Worm (Caenorhabditis elegans) whole organism, dauer: ENCODE data around the gene T07C4.3.

ENCODE experiments used
- unc-62 ChIP-seq: sonication (generic microtip); optimal IDR thresholded peaks from 2 replicates; lab custom pipeline; 2017; ENCODE audit warnings: missing biosample characterization, missing genetic modification reagents, missing genetic modification characterization

The T07C4.3 gene

DNA sequence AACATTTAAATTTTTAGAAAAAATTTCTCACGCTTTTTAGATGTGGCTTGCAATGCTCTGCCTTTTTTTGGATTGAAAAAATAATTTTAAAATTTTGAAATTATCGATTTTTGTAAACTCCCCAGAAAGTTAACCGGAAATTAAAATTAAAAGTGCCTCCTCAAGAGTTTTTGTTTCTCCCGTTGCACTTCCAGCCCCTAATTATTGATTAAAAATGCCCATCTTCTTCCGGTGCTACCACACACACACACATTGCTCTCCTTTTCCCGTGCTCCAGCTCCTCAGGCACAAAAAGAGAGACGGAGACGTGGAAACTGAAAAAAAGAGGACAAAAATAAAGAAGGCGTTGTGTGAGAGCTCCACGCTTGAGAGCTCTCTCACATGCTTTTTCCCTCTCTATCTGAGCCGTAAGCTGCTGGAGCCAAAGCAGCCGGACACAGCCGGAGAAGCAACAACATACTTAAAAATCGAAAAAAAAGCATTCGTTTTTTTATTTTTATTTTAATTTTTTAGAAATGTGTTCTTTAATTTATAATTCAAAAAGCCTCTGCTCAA, 15.5 kb downstream of the T07C4.3 start:
- no peak for TF ChIP-seq unc-62 (GFP tag; lab: Kevin White, UChicago)

DNA sequence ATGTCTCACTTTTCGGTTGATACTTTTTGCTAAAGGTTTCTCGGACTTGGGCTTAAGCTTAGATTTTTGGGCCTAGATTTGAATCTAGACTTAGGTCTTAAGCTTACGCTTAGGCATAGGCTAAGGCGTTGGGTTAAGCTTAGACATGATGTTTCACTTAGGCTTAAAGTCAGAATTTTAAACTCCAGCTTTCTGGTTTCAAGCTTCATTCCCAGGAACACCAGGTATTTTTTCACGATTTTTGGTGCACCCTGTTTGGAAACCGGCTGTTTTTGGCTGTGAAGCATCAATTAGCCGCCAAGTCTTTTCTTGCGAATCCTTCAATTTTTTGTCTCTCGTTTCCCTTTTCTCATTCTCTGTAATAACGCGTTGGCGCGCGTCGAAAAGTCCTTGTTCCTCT, 21.9 kb downstream of the T07C4.3 start:
- TF ChIP-seq unc-62 (GFP tag; lab: Kevin White, UChicago) = no peak

DNA sequence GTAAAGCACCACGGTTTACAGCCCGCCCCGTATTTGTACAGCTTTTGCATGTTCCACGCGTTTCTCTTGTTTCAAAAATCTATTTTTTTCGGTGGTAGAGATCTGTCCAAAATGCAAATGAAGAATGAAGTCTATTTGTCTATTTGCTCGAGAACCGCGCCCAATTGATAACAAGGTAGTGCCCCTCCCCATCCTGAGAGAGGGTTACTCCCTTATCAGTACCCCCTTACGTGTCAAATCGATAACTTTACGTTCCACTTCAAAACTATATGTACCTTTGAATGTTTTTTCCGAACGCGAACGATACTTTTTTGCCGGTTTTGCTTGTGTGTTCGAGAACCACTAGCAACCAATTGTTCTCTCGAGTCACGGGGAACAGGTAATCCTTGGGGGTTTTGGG, 24.1 kb downstream of the T07C4.3 start:
- TF ChIP-seq unc-62 (GFP tag; lab: Kevin White, UChicago) = no peak

DNA sequence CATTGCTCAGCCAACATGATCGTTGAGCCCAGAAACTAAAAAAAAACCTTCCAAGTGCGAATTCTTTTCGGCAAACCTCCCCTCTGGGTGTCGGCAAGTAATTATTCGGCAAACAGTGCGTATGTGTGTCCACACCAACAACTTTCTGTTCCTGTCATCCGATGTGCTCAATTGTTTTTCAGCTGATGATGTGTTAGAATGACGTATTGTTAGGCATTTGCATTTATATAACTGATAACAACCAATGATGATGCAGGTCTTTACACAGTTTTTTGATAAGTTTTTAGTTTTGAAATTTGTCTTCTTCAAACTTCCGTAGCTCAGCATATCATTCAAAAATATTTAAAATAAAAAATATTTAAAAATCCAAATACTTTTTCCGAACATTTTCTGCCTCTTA, 26.9 kb downstream of the T07C4.3 start:
- no peak for TF ChIP-seq unc-62 (GFP tag; lab: Kevin White, UChicago)

DNA sequence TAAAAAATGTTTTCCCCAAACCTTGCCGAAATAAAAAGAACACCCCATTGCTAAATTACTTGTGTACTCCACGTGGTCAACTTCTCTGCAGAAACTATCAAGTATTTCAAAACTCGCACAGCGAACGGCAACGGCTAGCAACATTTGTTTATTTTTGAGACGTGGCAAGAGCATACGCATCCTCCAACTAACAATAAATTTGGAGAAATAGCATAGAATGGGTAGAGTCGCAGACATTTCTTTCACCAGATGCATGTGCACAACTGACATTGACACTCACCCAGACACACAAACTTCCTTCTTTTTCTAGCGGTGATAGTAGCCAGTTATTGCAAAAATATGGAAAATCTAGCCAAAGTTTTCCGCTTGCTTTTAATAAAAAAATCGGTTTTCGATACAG, 27.7 kb downstream of the T07C4.3 start:
- no peak for TF ChIP-seq unc-62 (GFP tag; lab: Kevin White, UChicago)

DNA sequence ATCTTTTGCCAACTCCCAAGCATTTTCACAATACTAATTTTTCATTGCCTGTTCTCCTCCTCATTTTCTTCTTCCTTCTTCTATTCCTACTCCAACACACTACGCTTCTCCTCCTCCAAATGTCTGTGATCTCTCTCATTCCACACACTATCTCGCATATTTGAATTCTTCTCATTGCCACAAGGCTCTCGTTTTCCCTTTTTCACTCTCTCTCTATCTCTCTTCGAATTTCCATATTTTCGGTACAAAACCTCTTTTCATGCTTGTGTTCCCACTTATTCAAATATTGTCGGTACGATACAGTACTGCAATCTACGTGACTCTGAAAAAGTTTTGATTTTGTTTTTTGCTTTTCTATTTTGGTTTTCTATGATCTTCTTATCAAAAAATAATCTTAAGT, 28.7 kb downstream of the T07C4.3 start:
- TF ChIP-seq unc-62 (GFP tag; lab: Kevin White, UChicago) = no peak

DNA sequence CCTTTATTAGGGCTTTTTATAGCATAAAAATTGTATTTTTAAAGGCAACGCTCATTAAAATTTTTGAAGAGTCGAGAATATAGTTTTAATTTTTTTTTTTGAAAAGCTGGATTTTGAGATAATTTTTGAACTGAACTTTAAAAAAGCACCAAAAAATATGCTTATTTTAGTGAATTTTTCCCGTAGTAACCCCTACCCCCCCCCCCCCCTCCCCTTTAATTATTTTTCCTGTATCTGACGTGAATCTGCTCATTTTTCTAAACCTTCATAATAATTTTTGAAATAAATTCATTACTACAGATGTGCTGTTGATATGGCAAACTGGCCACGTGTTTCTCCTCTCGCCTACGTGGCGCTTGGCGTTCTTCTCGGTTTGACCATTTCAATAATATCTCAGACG, 29.5 kb downstream of the T07C4.3 start, which contains the start of gene C38H2.2:
C38H2.2 (plus strand) TSS at position 301 of the 400 bp plus-strand sequence.
- TF ChIP-seq unc-62 (GFP tag; lab: Kevin White, UChicago) = no peak

DNA sequence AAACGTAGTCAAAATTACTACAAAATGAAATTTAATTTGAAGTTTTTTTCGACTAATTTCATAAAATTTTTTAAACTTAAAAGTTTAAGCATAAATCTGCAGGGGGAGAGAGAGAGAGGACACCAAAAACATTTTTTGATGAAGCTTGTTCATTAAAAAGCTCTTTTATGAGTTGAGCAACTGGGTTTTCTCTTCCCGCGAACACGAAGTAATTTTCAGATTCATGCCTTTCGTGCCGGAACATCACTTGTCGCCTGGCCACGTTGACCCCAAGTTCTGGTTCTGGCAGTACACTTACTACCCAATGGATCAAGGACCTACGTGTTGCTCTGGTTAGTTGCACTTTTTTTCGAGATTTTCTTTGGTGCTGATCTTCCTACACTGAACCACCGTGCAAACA, 31.8 kb downstream of the T07C4.3 start:
- TF ChIP-seq unc-62 (GFP tag; lab: Kevin White, UChicago) = no peak

DNA sequence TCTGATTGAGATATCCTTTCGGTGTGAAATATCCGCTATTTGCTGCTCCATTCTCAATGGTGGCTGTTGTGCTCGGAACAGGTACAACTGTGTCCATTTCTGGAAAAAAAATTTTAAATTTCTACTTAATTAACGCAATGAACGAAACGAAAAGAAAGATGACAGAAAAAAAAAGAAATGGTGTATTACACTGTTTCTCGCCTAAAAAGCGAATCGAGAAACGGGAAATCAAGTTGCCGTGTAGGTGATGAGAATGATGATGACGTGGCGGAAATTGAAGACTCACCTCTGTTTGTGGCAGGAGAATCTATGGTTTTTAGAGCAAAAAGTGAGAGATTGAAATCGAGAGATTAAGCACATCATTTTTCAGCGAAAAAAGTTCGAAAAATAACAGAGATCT, 34.5 kb downstream of the T07C4.3 start, which contains the start of gene C38H2.3:
C38H2.3 (minus strand) TSS at position 101 of the 400 bp plus-strand sequence.
- no peak for TF ChIP-seq unc-62 (GFP tag; lab: Kevin White, UChicago)

DNA sequence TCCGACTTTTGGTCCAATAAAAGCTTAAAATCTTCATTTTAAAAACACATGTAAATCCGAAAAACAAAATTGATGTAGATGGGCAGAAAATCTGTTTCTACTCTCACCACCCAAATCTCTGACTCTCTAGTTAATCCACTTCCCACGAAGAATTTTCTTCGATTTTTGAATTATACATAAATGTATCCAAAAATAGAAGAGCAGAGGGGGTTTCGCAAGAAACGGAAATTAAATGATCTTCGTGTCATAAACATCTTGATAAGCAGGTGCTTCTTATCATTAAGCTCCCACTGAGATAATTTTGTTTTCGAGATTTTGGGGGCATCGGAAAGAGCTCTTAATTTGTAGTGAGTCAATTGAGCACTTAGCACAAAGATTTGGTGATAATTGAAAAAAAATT, 37.7 kb downstream of the T07C4.3 start:
- TF ChIP-seq unc-62 (GFP tag; lab: Kevin White, UChicago) = no peak

DNA sequence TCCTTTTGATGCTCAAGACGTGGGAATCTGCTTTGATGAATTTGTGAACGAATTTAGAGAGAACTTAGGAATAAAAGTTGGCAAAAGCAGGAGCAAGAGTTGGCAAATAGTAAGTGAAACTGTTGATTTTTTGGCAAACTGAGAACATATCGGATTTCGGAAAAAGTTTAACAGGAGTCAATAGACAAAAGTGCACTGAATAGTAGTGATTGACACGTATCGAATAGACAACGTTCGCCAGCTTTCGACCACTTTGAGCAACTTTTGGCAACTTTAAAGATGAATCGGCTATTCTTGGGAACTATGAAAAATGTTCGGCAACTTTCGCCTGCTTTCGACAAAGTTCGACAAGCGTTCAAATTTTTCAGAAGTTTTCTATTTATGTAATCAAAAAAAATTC, 39.7 kb downstream of the T07C4.3 start, which contains the start of gene M03C11.9:
M03C11.9 (minus strand) TSS at position 101 of the 400 bp plus-strand sequence.
- no peak for TF ChIP-seq unc-62 (GFP tag; lab: Kevin White, UChicago)

DNA sequence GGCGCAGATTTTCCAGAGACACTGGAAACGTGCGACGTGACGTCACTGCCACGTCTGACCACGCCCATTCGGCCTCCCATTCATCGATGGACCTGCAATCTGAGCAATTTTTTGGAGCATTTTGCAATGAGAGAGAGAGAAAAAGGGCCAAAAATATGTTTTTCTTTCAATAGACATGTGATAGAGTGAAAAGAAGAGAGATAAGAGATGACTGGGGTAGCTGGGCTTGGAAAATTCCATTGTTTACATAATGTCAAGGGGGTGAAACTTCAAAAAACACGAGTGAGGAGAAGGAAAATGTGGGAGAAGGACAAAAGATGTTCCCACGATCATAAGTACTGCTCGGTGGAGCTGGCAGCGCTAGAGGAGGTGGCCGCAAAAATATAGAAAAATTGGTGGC, 44.0 kb downstream of the T07C4.3 start, which contains the start of gene M03C11.1:
M03C11.1 (minus strand) TSS at position 101 of the 400 bp plus-strand sequence.
- TF ChIP-seq unc-62 (GFP tag; lab: Kevin White, UChicago) = no peak

DNA sequence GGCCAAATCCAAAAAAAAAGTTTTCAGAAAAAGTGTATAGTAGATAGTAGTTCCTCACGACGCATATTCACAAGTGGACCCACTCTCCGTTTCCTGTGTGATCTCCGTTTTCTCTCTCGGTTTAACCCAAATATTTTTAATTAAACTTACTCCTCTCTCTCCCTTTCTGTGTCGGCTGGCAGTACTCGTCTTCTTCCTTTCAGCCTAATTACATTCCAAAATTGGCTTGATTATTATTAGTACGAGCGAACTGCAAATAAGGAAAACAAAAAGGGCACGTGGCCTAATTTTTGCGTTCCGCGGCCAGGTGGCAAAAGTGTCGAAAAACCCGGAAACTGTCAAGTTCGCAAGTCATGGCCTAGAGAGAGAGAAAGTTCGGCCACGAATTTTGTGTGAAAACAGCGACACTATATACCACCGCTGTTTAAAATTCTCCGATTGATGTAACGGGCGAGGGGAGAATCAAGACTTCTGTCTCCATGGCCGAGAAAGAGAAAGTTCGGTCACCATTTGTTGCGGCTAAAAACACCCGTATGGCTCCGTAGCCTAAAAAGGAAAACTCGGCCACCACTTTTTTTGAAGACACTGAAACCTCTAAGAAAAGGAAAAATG, 45.0 kb downstream of the T07C4.3 start:
- no peak for TF ChIP-seq unc-62 (GFP tag; lab: Kevin White, UChicago)

DNA sequence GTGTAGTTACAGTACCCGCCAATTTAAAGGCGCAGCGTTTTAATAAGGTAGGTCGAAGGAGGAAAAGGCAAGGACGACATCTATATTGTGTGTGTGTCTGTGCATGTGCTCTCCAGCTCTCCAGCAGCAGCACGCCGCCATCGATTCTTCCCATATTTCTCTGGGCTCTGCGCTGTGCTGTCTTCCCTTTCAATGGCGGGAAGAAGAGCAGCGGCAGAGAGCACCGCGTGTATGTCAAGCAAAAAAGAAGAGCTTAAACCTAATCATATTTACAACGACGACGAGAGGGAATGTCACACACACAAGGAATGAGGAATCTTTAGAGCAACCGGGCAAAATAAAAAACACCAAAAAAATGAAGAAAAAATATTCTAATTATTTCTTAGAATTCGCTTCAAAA, 47.0 kb downstream of the T07C4.3 start:
- no peak for TF ChIP-seq unc-62 (GFP tag; lab: Kevin White, UChicago)
